Fruit fly (Drosophila melanogaster) whole organism, wandering third instar larva: ENCODE results near the gene CG11837.

ENCODE experiments used
- Abd-B ChIP-seq: fragments of >200 bp; optimal IDR thresholded peaks from 2 replicates; lab custom pipeline; 2017; ENCODE audit warnings: missing biosample characterization, missing genetic modification characterization
- CG9705 ChIP-seq: fragments of 200-800 bp; sonication (Bioruptor generic); optimal IDR thresholded peaks from 2 replicates; lab custom pipeline; 2018; ENCODE audit warnings: missing biosample characterization, mild to moderate bottlenecking, missing genetic modification characterization
- CrebA ChIP-seq: fragments of 200-800 bp; sonication (Bioruptor generic); optimal IDR thresholded peaks from 2 replicates; lab custom pipeline; 2016; ENCODE audit warnings: missing biosample characterization, mild to moderate bottlenecking, missing genetic modification characterization, borderline replicate concordance
- Dfd ChIP-seq: fragments of >200 bp; optimal IDR thresholded peaks from 2 replicates; lab custom pipeline; 2017; ENCODE audit warnings: missing biosample characterization, missing genetic modification characterization
- Dif ChIP-seq: fragments of 200-275, 200-300 bp; sonication (Bioruptor generic); optimal IDR thresholded peaks from 2 replicates; lab custom pipeline; 2018; ENCODE audit warnings: missing biosample characterization, missing genetic modification characterization; ENCODE audit not compliant: partially characterized antibody
- GATAd ChIP-seq: sonication (Bioruptor generic); optimal IDR thresholded peaks from 2 replicates; lab custom pipeline; 2016; ENCODE audit warnings: missing biosample characterization, missing genetic modification characterization
- HLH106 ChIP-seq: fragments of 200-800 bp; optimal IDR thresholded peaks from 3 replicates; lab custom pipeline; 2019; ENCODE audit warnings: missing biosample characterization, mild to moderate bottlenecking, missing genetic modification characterization, moderate library complexity
- Hnf4 ChIP-seq: fragments of 200-800 bp; sonication (Bioruptor generic); optimal IDR thresholded peaks from 2 replicates; lab custom pipeline; 2016; ENCODE audit warnings: missing biosample characterization, mild to moderate bottlenecking, missing genetic modification characterization
- Hr78 ChIP-seq: fragments of >200 bp; optimal IDR thresholded peaks from 2 replicates; lab custom pipeline; 2017; ENCODE audit warnings: missing biosample characterization, missing genetic modification characterization
- Hr83 ChIP-seq: fragments of 200-300 bp; sonication (Bioruptor generic); optimal IDR thresholded peaks from 2 replicates; lab custom pipeline; 2016; ENCODE audit warnings: missing biosample characterization, mild to moderate bottlenecking, missing genetic modification characterization, moderate library complexity; ENCODE audit not compliant: poor library complexity, severe bottlenecking
- Jra ChIP-seq: sonication (Bioruptor generic); optimal IDR thresholded peaks from 2 replicates; lab custom pipeline; 2016; ENCODE audit warnings: missing biosample characterization, missing genetic modification characterization
- Mio ChIP-seq: sonication (Bioruptor generic); optimal IDR thresholded peaks from 2 replicates; lab custom pipeline; 2016; ENCODE audit warnings: missing biosample characterization, missing genetic modification characterization
- Myc ChIP-seq: fragments of >200 bp; optimal IDR thresholded peaks from 2 replicates; lab custom pipeline; 2017
- N ChIP-seq: fragments of >200 bp; optimal IDR thresholded peaks from 2 replicates; lab custom pipeline; 2018; ENCODE audit warnings: missing biosample characterization, missing external identifiers, missing genetic modification characterization
- OdsH ChIP-seq: fragments of 200-800 bp; sonication (Bioruptor generic); optimal IDR thresholded peaks from 2 replicates; lab custom pipeline; 2016; ENCODE audit warnings: missing biosample characterization, mild to moderate bottlenecking, missing genetic modification characterization
- Rel ChIP-seq, 2 experiments: fragments of 200-800 bp; sonication (Bioruptor generic) in 1 of 2; optimal IDR thresholded peaks; 2 replicates in 1 of 2; 3 replicates in 1 of 2; lab custom pipeline; 2016 to 2019; ENCODE audit warnings: mild to moderate bottlenecking in 2 of 2, missing biosample characterization in 2 of 2, missing genetic modification characterization in 2 of 2, moderate library complexity in 1 of 2
- Sp1 ChIP-seq: fragments of 200-800 bp; sonication (Bioruptor generic); optimal IDR thresholded peaks from 3 replicates; lab custom pipeline; 2019; ENCODE audit warnings: missing biosample characterization, mild to moderate bottlenecking, missing genetic modification characterization, moderate library complexity
- Vsx2 ChIP-seq: fragments of 200-300, 225-300 bp; sonication (Bioruptor generic); optimal IDR thresholded peaks from 2 replicates; lab custom pipeline; 2018; ENCODE audit warnings: missing biosample characterization, missing genetic modification characterization; ENCODE audit not compliant: partially characterized antibody
- br ChIP-seq: fragments of 200-800 bp; sonication (Bioruptor generic); optimal IDR thresholded peaks from 2 replicates; lab custom pipeline; 2016; ENCODE audit warnings: missing biosample characterization, missing genetic modification characterization
- brk ChIP-seq: fragments of 200-800 bp; sonication (Bioruptor generic); optimal IDR thresholded peaks from 2 replicates; lab custom pipeline; 2016; ENCODE audit warnings: missing biosample characterization, mild to moderate bottlenecking, missing genetic modification characterization
- dl ChIP-seq, 2 experiments: fragments of 175-275, 200-275 bp in 1 of 2; fragments of 200-275 bp in 1 of 2; sonication (Bioruptor generic); optimal IDR thresholded peaks; lab custom pipeline; 2018; ENCODE audit warnings: mild to moderate bottlenecking in 2 of 2, missing biosample characterization in 2 of 2, missing genetic modification characterization in 2 of 2, moderate library complexity in 2 of 2; ENCODE audit not compliant: partially characterized antibody in 2 of 2, insufficient read depth in 1 of 2
- dmrt93B ChIP-seq: fragments of 200-800 bp; sonication (Bioruptor generic); optimal IDR thresholded peaks from 2 replicates; lab custom pipeline; 2018; ENCODE audit warnings: missing biosample characterization, mild to moderate bottlenecking, missing genetic modification characterization
- dsf ChIP-seq: sonication (Bioruptor generic); optimal IDR thresholded peaks from 2 replicates; lab custom pipeline; 2016; ENCODE audit warnings: missing biosample characterization, missing genetic modification characterization, borderline replicate concordance
- ey ChIP-seq: fragments of 200-800 bp; sonication (Bioruptor generic); optimal IDR thresholded peaks from 2 replicates; lab custom pipeline; 2016; ENCODE audit warnings: missing biosample characterization, missing genetic modification characterization
- foxo ChIP-seq, 2 experiments: fragments of 200-800 bp; sonication (Bioruptor generic); optimal IDR thresholded peaks; 2 replicates in 1 of 2; 3 replicates in 1 of 2; lab custom pipeline; 2016 to 2017; ENCODE audit warnings: missing biosample characterization in 2 of 2, missing genetic modification characterization in 2 of 2
- fru ChIP-seq: fragments of 200-800 bp; sonication (Bioruptor generic); optimal IDR thresholded peaks from 3 replicates; lab custom pipeline; 2016; ENCODE audit warnings: missing biosample characterization, mild to moderate bottlenecking, missing genetic modification characterization
- h ChIP-seq: fragments of 200-800 bp; sonication (Bioruptor generic); optimal IDR thresholded peaks from 3 replicates; lab custom pipeline; 2016; ENCODE audit warnings: missing biosample characterization, mild to moderate bottlenecking, missing genetic modification characterization
- jim ChIP-seq: fragments of 175-275, 200-325 bp; sonication (Bioruptor generic); optimal IDR thresholded peaks from 2 replicates; lab custom pipeline; 2016; ENCODE audit warnings: missing biosample characterization, mild to moderate bottlenecking, missing genetic modification characterization
- lola ChIP-seq: fragments of >200 bp; optimal IDR thresholded peaks from 2 replicates; lab custom pipeline; 2017; ENCODE audit warnings: missing biosample characterization, missing genetic modification characterization
- pan ChIP-seq: fragments of >200 bp; optimal IDR thresholded peaks from 2 replicates; lab custom pipeline; 2017
- psq ChIP-seq: fragments of 200-800 bp; sonication (Bioruptor generic); optimal IDR thresholded peaks from 3 replicates; lab custom pipeline; 2017; ENCODE audit warnings: missing biosample characterization, mild to moderate bottlenecking, missing genetic modification characterization, moderate library complexity
- rgr ChIP-seq: fragments of 200-800 bp; sonication (Bioruptor generic); optimal IDR thresholded peaks from 3 replicates; lab custom pipeline; 2016; ENCODE audit warnings: missing biosample characterization, mild to moderate bottlenecking, missing genetic modification characterization
- sage ChIP-seq: fragments of 200-800 bp; sonication (Bioruptor generic); optimal IDR thresholded peaks from 2 replicates; lab custom pipeline; 2016; ENCODE audit warnings: missing biosample characterization, mild to moderate bottlenecking, missing genetic modification characterization
- sv ChIP-seq: fragments of 200-800 bp; sonication (Bioruptor generic); optimal IDR thresholded peaks from 3 replicates; lab custom pipeline; 2016; ENCODE audit warnings: missing biosample characterization, missing genetic modification characterization
- tai ChIP-seq: sonication (Bioruptor generic); optimal IDR thresholded peaks from 2 replicates; lab custom pipeline; 2016; ENCODE audit warnings: missing biosample characterization, missing genetic modification characterization
- usp ChIP-seq: fragments of >200 bp; optimal IDR thresholded peaks from 2 replicates; lab custom pipeline; 2017; ENCODE audit warnings: missing biosample characterization, missing genetic modification characterization
- woc ChIP-seq: sonication (Bioruptor generic); optimal IDR thresholded peaks from 2 replicates; lab custom pipeline; 2016; ENCODE audit warnings: missing biosample characterization, mild to moderate bottlenecking, missing genetic modification characterization

The CG11837 gene

dm6 chr3R:29024671-29025070 is 24.6 kb upstream of the CG11837 start, which contains the start of gene CG14518:
Gene CG14518 (plus strand): TSS chr3R:29024971.
- TF ChIP-seq pan (no peak), fru (no peak), tai (GFP tag; lab: Kevin White, UChicago) (no peak), Jra (GFP tag; lab: Kevin White, UChicago) (no peak), dmrt93B (GFP tag; lab: Kevin White, UChicago) (no peak), ey (GFP tag; lab: Kevin White, UChicago) (no peak), GATAd (GFP tag; lab: Kevin White, UChicago) (no peak), rgr (GFP tag; lab: Kevin White, UChicago) (no peak), Sp1 (GFP tag; lab: Kevin White, UChicago) (no peak), dl (GFP tag; optimal IDR thresholded peaks at IDR 0.05; lab: Kevin White, UChicago; ENCODE audit: insufficient read depth in 1 of 2, partially characterized antibody in 2 of 2) (no peak), OdsH (GFP tag; lab: Kevin White, UChicago) (no peak), Dif (GFP tag; lab: Kevin White, UChicago) (no peak), Mio (no peak), Hnf4 (GFP tag; lab: Kevin White, UChicago) (no peak), CrebA (GFP tag; lab: Kevin White, UChicago) (no peak), Hr78 (no peak), sv (GFP tag; lab: Kevin White, UChicago) (no peak), Vsx2 (GFP tag; lab: Kevin White, UChicago) (no peak)

dm6 chr3R:29027122-29027521 is 22.2 kb upstream of the CG11837 start, which contains the start of the genes eIF4E6 and CG1951:
Gene eIF4E6 (minus strand): TSS chr3R:29027174.
Gene CG1951 (plus strand): TSS chr3R:29027236.
- no peak for TF ChIP-seq Rel (GFP tag; optimal IDR thresholded peaks at IDR 0.05; lab: Kevin White, UChicago)
- peak; percentile 28 for TF ChIP-seq Rel (tag; optimal IDR thresholded peaks at IDR 0.05; lab: Kevin White, UChicago)
- TF ChIP-seq Hr78: no peak
- TF ChIP-seq dsf (GFP tag; lab: Kevin White, UChicago): no peak
- TF ChIP-seq Vsx2 (GFP tag; lab: Kevin White, UChicago): no peak
- peak; percentile 19 for TF ChIP-seq Hr83 (GFP tag; lab: Kevin White, UChicago)
- peak; percentile 25 for TF ChIP-seq h (GFP tag; lab: Kevin White, UChicago)

dm6 chr3R:29032542-29032941 is 16.8 kb upstream of the CG11837 start, which contains the start of gene Ssl2:
Gene Ssl2 (minus strand): TSS chr3R:29032642.
- TF ChIP-seq Myc (lab: Kevin White, UChicago): no peak
- no peak for TF ChIP-seq h (GFP tag; lab: Kevin White, UChicago)
- no peak for TF ChIP-seq Hr78
- TF ChIP-seq N: no peak
- no peak for TF ChIP-seq Jra (GFP tag; lab: Kevin White, UChicago)
- no peak for TF ChIP-seq Dfd (GFP tag; lab: Kevin White, UChicago)
- no peak for TF ChIP-seq usp
- no peak for TF ChIP-seq dl (GFP tag; optimal IDR thresholded peaks at IDR 0.05; lab: Kevin White, UChicago; ENCODE audit: insufficient read depth in 1 of 2, partially characterized antibody in 2 of 2)
- no peak for TF ChIP-seq lola (GFP tag; lab: Kevin White, UChicago)
- no peak for TF ChIP-seq Vsx2 (GFP tag; lab: Kevin White, UChicago)
- no peak for TF ChIP-seq woc (GFP tag; lab: Kevin White, UChicago)
- TF ChIP-seq HLH106 (tag; lab: Kevin White, UChicago): no peak
- TF ChIP-seq Hr83 (GFP tag; lab: Kevin White, UChicago): no peak
- no peak for TF ChIP-seq fru
- no peak for TF ChIP-seq Hnf4 (GFP tag; lab: Kevin White, UChicago)
- TF ChIP-seq sv (GFP tag; lab: Kevin White, UChicago): no peak
- TF ChIP-seq dmrt93B (GFP tag; lab: Kevin White, UChicago): no peak

- TF ChIP-seq CG9705 (GFP tag; lab: Kevin White, UChicago) (peak; percentile 52), foxo (GFP tag; optimal IDR thresholded peaks at IDR 0.05; lab: Kevin White, UChicago) (peak in 1 of 2 experiments; percentile 87), Hr83 (GFP tag; lab: Kevin White, UChicago) (no peak), jim (peak; percentile 1), GATAd (GFP tag; lab: Kevin White, UChicago) (peak; percentile 47), Jra (GFP tag; lab: Kevin White, UChicago) (no peak), h (GFP tag; lab: Kevin White, UChicago) (peak; percentile 78), sage (no peak), pan (no peak), Hnf4 (GFP tag; lab: Kevin White, UChicago) (peak; percentile 69), dsf (GFP tag; lab: Kevin White, UChicago) (peak; percentile 66), tai (GFP tag; lab: Kevin White, UChicago) (no peak), sv (GFP tag; lab: Kevin White, UChicago) (peak; percentile 55), lola (GFP tag; lab: Kevin White, UChicago) (no peak), br (GFP tag; lab: Kevin White, UChicago) (peak; percentile 69), psq (GFP tag; lab: Kevin White, UChicago) (peak; percentile 79), Vsx2 (GFP tag; lab: Kevin White, UChicago) (no peak), Dif (GFP tag; lab: Kevin White, UChicago) (no peak), Sp1 (GFP tag; lab: Kevin White, UChicago) (peak; percentile 75), HLH106 (tag; lab: Kevin White, UChicago) (peak; percentile 83), Abd-B (no peak), usp (no peak), dmrt93B (GFP tag; lab: Kevin White, UChicago) (peak; percentile 81), brk (GFP tag; lab: Kevin White, UChicago) (no peak), fru (peak; percentile 74), woc (GFP tag; lab: Kevin White, UChicago) (peak; percentile 72)
Measured at dm6 chr3R:29033909-29034629, 15.2 kb upstream of the CG11837 start, which contains the start of the genes beta4GalNAcTB and Cpsf100. Gene beta4GalNAcTB (minus strand): TSS chr3R:29034008. Gene Cpsf100 (plus strand): TSS chr3R:29034573.
